Worm (Caenorhabditis elegans): ENCODE results near the gene F07A11.5.

DNA sequence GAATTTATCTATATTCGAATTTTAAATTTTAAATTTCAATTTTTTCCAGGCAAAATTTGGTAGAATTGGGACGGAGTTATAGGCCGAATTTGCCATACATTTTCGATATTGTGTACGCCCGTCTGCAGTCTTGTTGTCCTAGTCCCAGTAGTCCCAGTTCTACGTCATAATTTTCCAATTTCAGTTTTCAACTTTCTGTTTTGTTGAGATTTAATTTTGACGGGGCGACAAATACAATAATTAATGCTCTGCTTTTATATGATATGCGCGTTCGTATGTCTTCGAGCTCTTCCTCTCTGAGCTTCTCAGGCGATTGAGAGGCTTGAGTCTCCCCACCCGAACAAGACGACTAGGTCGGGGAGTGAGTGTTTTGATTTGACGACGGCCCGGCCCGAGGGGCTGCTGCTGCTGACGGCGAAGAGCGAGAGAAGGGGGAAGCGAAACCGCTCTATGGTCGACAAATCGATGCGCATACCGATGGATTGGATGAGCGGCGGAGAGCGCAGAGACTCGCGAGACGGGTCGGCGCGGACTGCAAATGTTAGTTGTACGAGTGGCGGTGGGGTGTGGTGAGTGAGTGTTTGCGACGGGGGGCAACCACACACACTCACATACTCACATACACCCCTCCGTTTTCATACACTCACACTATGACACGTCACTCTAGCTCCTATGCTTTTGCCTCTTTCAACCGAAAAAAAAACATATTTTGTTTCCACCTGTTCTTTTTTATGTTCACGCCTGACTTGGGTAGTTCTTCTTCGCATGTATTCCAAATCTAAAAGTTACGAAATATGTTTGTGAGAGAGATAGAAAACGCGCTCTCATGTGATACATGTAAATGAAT lies 22.8 kb downstream of the F07A11.5 start:
- TF ChIP-seq him-1 (tag; optimal IDR thresholded peaks at IDR 0.05) (peak; percentile 38), dao-5 (tag; optimal IDR thresholded peaks at IDR 0.05) (peak; percentile 59)
